Fruit fly (Drosophila melanogaster): ENCODE data around the gene plh.

The plh gene

dm6 chr3R:5027545-5027944 is 16.7 kb upstream of the plh start:
- no peak for TF ChIP-seq Dbx (GFP tag; IDR thresholded peaks at IDR 0.05)
- 0 out of 3 replicates have a peak, but pooled peaks have one; percentile 24 for TF ChIP-seq zfh1 (GFP tag; IDR thresholded peaks at IDR 0.05)
- no peak for TF ChIP-seq oc (tag; optimal IDR thresholded peaks at IDR 0.05)
- TF ChIP-seq CG9437 (GFP tag; optimal IDR thresholded peaks at IDR 0.05) = no peak
- TF ChIP-seq eve (GFP tag; optimal IDR thresholded peaks at IDR 0.05) = no peak
- TF ChIP-seq Lpt (GFP tag; optimal IDR thresholded peaks at IDR 0.05) = no peak
- TF ChIP-seq Vsx1 (GFP tag; optimal IDR thresholded peaks at IDR 0.05) = no peak
- TF ChIP-seq sens-2 (GFP tag; IDR thresholded peaks at IDR 0.05) = no peak
- peak; percentile 93 for TF ChIP-seq CG8281 (tag; optimal IDR thresholded peaks at IDR 0.05)
- no peak for TF ChIP-seq sob (GFP tag; IDR thresholded peaks at IDR 0.05)
- no peak for TF ChIP-seq CG14965 (GFP tag; optimal IDR thresholded peaks at IDR 0.05; ENCODE audit: borderline replicate concordance)

dm6 chr3R:5025429-5026284 is 14.8 kb upstream of the plh start:
- TF ChIP-seq Ravus (GFP tag; IDR thresholded peaks at IDR 0.05) = no peak
- no peak for TF ChIP-seq CG11504 (tag; optimal IDR thresholded peaks at IDR 0.05)
- no peak for TF ChIP-seq fd64A (GFP tag; optimal IDR thresholded peaks at IDR 0.05)
- TF ChIP-seq YL-1 (GFP tag; optimal IDR thresholded peaks at IDR 0.05) = no peak
- no peak for TF ChIP-seq Bgb (GFP tag; IDR thresholded peaks at IDR 0.05; ENCODE audit: partially characterized antibody)
- no peak for TF ChIP-seq Opbp (GFP tag; IDR thresholded peaks at IDR 0.05; ENCODE audit: partially characterized antibody)
- TF ChIP-seq CG13287 (GFP tag; IDR thresholded peaks at IDR 0.05; ENCODE audit: partially characterized antibody) = no peak
- TF ChIP-seq tio (GFP tag; optimal IDR thresholded peaks at IDR 0.05) = no peak
- no peak for TF ChIP-seq pan (optimal IDR thresholded peaks at IDR 0.05)
- TF ChIP-seq pan (GFP tag; optimal IDR thresholded peaks at IDR 0.05 in 1 of 2, IDR thresholded peaks at IDR 0.05 in 1 of 2) = peak in 1 of 2 experiments; percentile 7
- TF ChIP-seq fu2 (GFP tag; optimal IDR thresholded peaks at IDR 0.05) = no peak
- TF ChIP-seq Deaf1 (tag; optimal IDR thresholded peaks at IDR 0.05) = peak; percentile 31
- TF ChIP-seq Lim3 (GFP tag; IDR thresholded peaks at IDR 0.05) = no peak
- no peak for TF ChIP-seq gro (GFP tag; optimal IDR thresholded peaks at IDR 0.05)
- TF ChIP-seq esg (GFP tag; conservative IDR thresholded peaks at IDR 0.05) = no peak
- peak; percentile 4 for TF ChIP-seq CG10543 (GFP tag; optimal IDR thresholded peaks at IDR 0.05)
- TF ChIP-seq Ssrp (tag; optimal IDR thresholded peaks at IDR 0.05) = no peak
- TF ChIP-seq CG43689 (GFP tag; IDR thresholded peaks at IDR 0.05) = no peak
- no peak for TF ChIP-seq ken (GFP tag; IDR thresholded peaks at IDR 0.05)
- peak; percentile 88 for TF ChIP-seq abd-A (tag; optimal IDR thresholded peaks at IDR 0.05)
- no peak for TF ChIP-seq Pdp1 (GFP tag; optimal IDR thresholded peaks at IDR 0.05)
- no peak for TF ChIP-seq Mes4 (GFP tag; optimal IDR thresholded peaks at IDR 0.05)
- no peak for TF ChIP-seq disco-r (GFP tag; optimal IDR thresholded peaks at IDR 0.05)
- no peak for TF ChIP-seq CG14860 (GFP tag; IDR thresholded peaks at IDR 0.05; ENCODE audit: partially characterized antibody)
- peak; percentile 91 for TF ChIP-seq grn (GFP tag; optimal IDR thresholded peaks at IDR 0.05)
- TF ChIP-seq lola (GFP tag; optimal IDR thresholded peaks at IDR 0.05) = no peak
- no peak for TF ChIP-seq CG7839 (tag; optimal IDR thresholded peaks at IDR 0.05)
- no peak for TF ChIP-seq CG6175 (GFP tag; IDR thresholded peaks at IDR 0.05)
- TF ChIP-seq unpg (GFP tag; optimal IDR thresholded peaks at IDR 0.05) = no peak
- no peak for TF ChIP-seq CoRest (tag; optimal IDR thresholded peaks at IDR 0.05)
- TF ChIP-seq CG10321 (GFP tag; IDR thresholded peaks at IDR 0.05) = no peak
- TF ChIP-seq odd (GFP tag; optimal IDR thresholded peaks at IDR 0.05) = no peak
- no peak for TF ChIP-seq z (GFP tag; IDR thresholded peaks at IDR 0.05)
- TF ChIP-seq ac (GFP tag; optimal IDR thresholded peaks at IDR 0.05) = no peak
- no peak for TF ChIP-seq Nf-YB (GFP tag; optimal IDR thresholded peaks at IDR 0.05)
- TF ChIP-seq tin (GFP tag; optimal IDR thresholded peaks at IDR 0.05) = no peak
- no peak for TF ChIP-seq Bdp1 (GFP tag; optimal IDR thresholded peaks at IDR 0.05)
- no peak for TF ChIP-seq CG31224 (GFP tag; IDR thresholded peaks at IDR 0.05)
